Worm (Caenorhabditis elegans) whole organism, late embryonic: ENCODE results near the gene R01H2.7.

ENCODE experiments used
- C08G9.2 ChIP-seq: sonication (generic microtip); optimal IDR thresholded peaks from 2 replicates; lab custom pipeline; 2016; ENCODE audit warnings: mild to moderate bottlenecking, missing genetic modification characterization, moderate library complexity, missing compliant biosample characterization
- ceh-19 ChIP-seq: fragments of 200-800 bp; sonication (Bioruptor generic); optimal IDR thresholded peaks from 2 replicates; lab custom pipeline; 2018; ENCODE audit warnings: mild to moderate bottlenecking, missing genetic modification characterization, missing compliant biosample characterization
- madf-2 ChIP-seq: sonication (generic microtip); optimal IDR thresholded peaks from 2 replicates; lab custom pipeline; 2017; ENCODE audit warnings: missing genetic modification characterization, missing compliant biosample characterization
- nfya-1 ChIP-seq: sonication (generic microtip); optimal IDR thresholded peaks from 2 replicates; lab custom pipeline; 2017; ENCODE audit warnings: missing genetic modification characterization, mild to moderate bottlenecking, missing compliant biosample characterization, antibody characterized with exemption, moderate library complexity
- pha-4 ChIP-seq: fragments of 150-350 bp; optimal IDR thresholded peaks from 2 replicates; lab custom pipeline; 2018; ENCODE audit warnings: missing biosample characterization, missing genetic modification reagents, missing genetic modification characterization
- unc-55 ChIP-seq: sonication (generic microtip); optimal IDR thresholded peaks from 2 replicates; lab custom pipeline; 2017; ENCODE audit warnings: missing biosample characterization, missing genetic modification reagents, missing genetic modification characterization

ce11 chrIII:6993179-6993578, 52.4 kb downstream of the R01H2.7 start:
- TF ChIP-seq ceh-19 (GFP tag; lab: Kevin White, UChicago) (no peak), madf-2 (tag; lab: Kevin White, UChicago) (no peak), unc-55 (GFP tag; lab: Kevin White, UChicago) (no peak), nfya-1 (tag; lab: Kevin White, UChicago) (no peak), pha-4 (no peak), C08G9.2 (no peak)
